Worm (Caenorhabditis elegans) whole organism, mixed stage, embryonic: Measurements from ENCODE around the gene lipl-6.

Experiments
- M03D4.4 ChIP-seq: sonication (generic microtip); optimal IDR thresholded peaks from 2 replicates; lab custom pipeline; 2017; ENCODE audit warnings: mild to moderate bottlenecking, missing genetic modification characterization, missing compliant biosample characterization
- bed-3 ChIP-seq: fragments of 200-800 bp; sonication (Bioruptor generic); optimal IDR thresholded peaks from 3 replicates; lab custom pipeline; 2018; ENCODE audit warnings: mild to moderate bottlenecking, missing genetic modification characterization, moderate library complexity, missing compliant biosample characterization
- blmp-1 ChIP-seq: fragments of 150-350 bp; optimal IDR thresholded peaks from 2 replicates; lab custom pipeline; 2014; ENCODE audit warnings: missing biosample characterization, missing genetic modification characterization
- ceh-39 ChIP-seq: fragments of 150-350 bp; optimal IDR thresholded peaks from 2 replicates; lab custom pipeline; 2014; ENCODE audit warnings: missing biosample characterization, missing genetic modification characterization
- ceh-43 ChIP-seq: fragments of 200-800 bp; sonication (Bioruptor generic); optimal IDR thresholded peaks from 2 replicates; lab custom pipeline; 2018; ENCODE audit warnings: mild to moderate bottlenecking, missing genetic modification characterization, moderate library complexity, missing compliant biosample characterization
- ceh-83 ChIP-seq: fragments of 200-800 bp; sonication (Bioruptor generic); optimal IDR thresholded peaks from 2 replicates; lab custom pipeline; 2018; ENCODE audit warnings: mild to moderate bottlenecking, missing genetic modification characterization, missing compliant biosample characterization
- ces-1 ChIP-seq: fragments of 150-350 bp; optimal IDR thresholded peaks from 2 replicates; lab custom pipeline; 2014; ENCODE audit warnings: missing biosample characterization, missing genetic modification reagents, missing genetic modification characterization
- cnd-1 ChIP-seq: fragments of 200-800 bp; sonication (Bioruptor generic); optimal IDR thresholded peaks from 2 replicates; lab custom pipeline; 2018; ENCODE audit warnings: mild to moderate bottlenecking, missing genetic modification characterization, missing compliant biosample characterization
- drap-1 ChIP-seq: fragments of 200-800 bp; sonication (Bioruptor generic); optimal IDR thresholded peaks from 3 replicates; lab custom pipeline; 2018; ENCODE audit warnings: mild to moderate bottlenecking, missing genetic modification characterization, missing compliant biosample characterization
- elt-1 ChIP-seq: sonication (generic microtip); optimal IDR thresholded peaks from 2 replicates; lab custom pipeline; 2017; ENCODE audit warnings: missing genetic modification characterization, mild to moderate bottlenecking, missing compliant biosample characterization, antibody characterized with exemption, moderate library complexity, borderline replicate concordance; ENCODE audit not compliant: insufficient read depth
- flh-1 ChIP-seq: fragments of 200-800 bp; sonication (Bioruptor generic); optimal IDR thresholded peaks from 2 replicates; lab custom pipeline; 2018; ENCODE audit warnings: mild to moderate bottlenecking, missing genetic modification characterization, moderate library complexity, missing compliant biosample characterization
- ham-2 ChIP-seq: fragments of 200-800 bp; sonication (Bioruptor generic); optimal IDR thresholded peaks from 2 replicates; lab custom pipeline; 2018; ENCODE audit warnings: mild to moderate bottlenecking, missing genetic modification characterization, missing compliant biosample characterization
- hlh-1 ChIP-seq: fragments of 150-350 bp; optimal IDR thresholded peaks from 2 replicates; lab custom pipeline; 2014; ENCODE audit warnings: missing biosample characterization, missing genetic modification reagents, missing genetic modification characterization
- lin-13 ChIP-seq: fragments of 150-350 bp; optimal IDR thresholded peaks from 2 replicates; lab custom pipeline; 2014; ENCODE audit warnings: missing biosample characterization, missing genetic modification characterization
- lin-32 ChIP-seq: fragments of 200-800 bp; sonication (Bioruptor generic); optimal IDR thresholded peaks from 2 replicates; lab custom pipeline; 2018; ENCODE audit warnings: mild to moderate bottlenecking, missing genetic modification characterization, missing compliant biosample characterization
- lsy-2 ChIP-seq: fragments of 150-350 bp; optimal IDR thresholded peaks from 2 replicates; lab custom pipeline; 2014; ENCODE audit warnings: missing biosample characterization, missing genetic modification characterization
- mep-1 ChIP-seq: fragments of 150-350 bp; optimal IDR thresholded peaks from 2 replicates; lab custom pipeline; 2017; ENCODE audit warnings: missing biosample characterization, missing genetic modification reagents, missing genetic modification characterization, inconsistent platforms
- mls-2 ChIP-seq: sonication (generic microtip); optimal IDR thresholded peaks from 2 replicates; lab custom pipeline; 2016; ENCODE audit warnings: mild to moderate bottlenecking, missing genetic modification characterization, moderate library complexity, missing compliant biosample characterization
- nhr-12 ChIP-seq: fragments of 150-350 bp; optimal IDR thresholded peaks from 2 replicates; lab custom pipeline; 2014; ENCODE audit warnings: missing biosample characterization, missing genetic modification characterization
- nhr-237 ChIP-seq: fragments of 150-350 bp; optimal IDR thresholded peaks from 2 replicates; lab custom pipeline; 2014; ENCODE audit warnings: missing biosample characterization, missing genetic modification characterization
- nhr-28 ChIP-seq: fragments of 150-350 bp; optimal IDR thresholded peaks from 2 replicates; lab custom pipeline; 2014; ENCODE audit warnings: missing biosample characterization, missing genetic modification characterization
- nhr-76 ChIP-seq: sonication (generic microtip); optimal IDR thresholded peaks from 2 replicates; lab custom pipeline; 2017; ENCODE audit warnings: missing biosample characterization, missing genetic modification characterization
- pha-4 ChIP-seq: fragments of 150-350 bp; optimal IDR thresholded peaks from 2 replicates; lab custom pipeline; 2018; ENCODE audit warnings: missing biosample characterization, missing genetic modification reagents, missing genetic modification characterization
- sem-2 ChIP-seq: fragments of 200-800 bp; sonication (Bioruptor generic); optimal IDR thresholded peaks from 2 replicates; lab custom pipeline; 2018; ENCODE audit warnings: mild to moderate bottlenecking, missing genetic modification characterization, missing compliant biosample characterization
- snpc-4 ChIP-seq: fragments of 150-350 bp; optimal IDR thresholded peaks from 2 replicates; lab custom pipeline; 2014; ENCODE audit warnings: missing biosample characterization, missing genetic modification characterization
- sptf-1 ChIP-seq: sonication (generic microtip); optimal IDR thresholded peaks from 2 replicates; lab custom pipeline; 2017; ENCODE audit warnings: mild to moderate bottlenecking, missing genetic modification characterization, moderate library complexity, missing compliant biosample characterization
- tbx-8 ChIP-seq: fragments of 200-800 bp; sonication (Bioruptor generic); optimal IDR thresholded peaks from 2 replicates; lab custom pipeline; 2018; ENCODE audit warnings: mild to moderate bottlenecking, missing genetic modification characterization, moderate library complexity, missing compliant biosample characterization
- unc-120 ChIP-seq: sonication (generic microtip); optimal IDR thresholded peaks from 2 replicates; lab custom pipeline; 2017; ENCODE audit warnings: missing genetic modification characterization, missing compliant biosample characterization; ENCODE audit not compliant: poor library complexity, severe bottlenecking
- unc-39 ChIP-seq: fragments of 150-350 bp; optimal IDR thresholded peaks from 2 replicates; lab custom pipeline; 2014; ENCODE audit warnings: missing biosample characterization, missing genetic modification characterization
- unc-62 ChIP-seq: fragments of 150-350 bp; optimal IDR thresholded peaks from 2 replicates; lab custom pipeline; 2014; ENCODE audit warnings: missing biosample characterization, missing genetic modification reagents, missing genetic modification characterization
- ztf-11 ChIP-seq: fragments of 150-350 bp; optimal IDR thresholded peaks from 2 replicates; lab custom pipeline; 2014; ENCODE audit warnings: missing biosample characterization, missing genetic modification characterization

Gene lipl-6

ce11 chrV:6935878-6936277 lies 1.8 kb upstream of the lipl-6 start, which contains the start of gene Y57E12B.10:
TSS of gene Y57E12B.10 (minus strand) at chrV:6935978.
- TF ChIP-seq nhr-237 (tag; lab: Kevin White, UChicago) = no peak
- TF ChIP-seq tbx-8 (GFP tag; lab: Kevin White, UChicago) = no peak
- TF ChIP-seq mep-1 (tag; lab: Kevin White, UChicago) = no peak
- no peak for TF ChIP-seq lsy-2 (tag; lab: Kevin White, UChicago)
- no peak for TF ChIP-seq ham-2
- TF ChIP-seq mls-2 (tag; lab: Kevin White, UChicago) = no peak
- TF ChIP-seq sem-2 = no peak
- no peak for TF ChIP-seq cnd-1
- no peak for TF ChIP-seq snpc-4 (tag; lab: Kevin White, UChicago)
- TF ChIP-seq pha-4 (tag; lab: Kevin White, UChicago) = no peak
- TF ChIP-seq bed-3 (GFP tag; lab: Kevin White, UChicago) = no peak
- no peak for TF ChIP-seq ztf-11 (tag; lab: Kevin White, UChicago)
- TF ChIP-seq unc-62 (GFP tag; lab: Kevin White, UChicago) = no peak
- no peak for TF ChIP-seq M03D4.4 (tag; lab: Kevin White, UChicago)
- no peak for TF ChIP-seq nhr-28 (tag; lab: Kevin White, UChicago)
- no peak for TF ChIP-seq nhr-76 (tag; lab: Kevin White, UChicago)

ce11 chrV:6930284-6930683 lies 3.8 kb downstream of the lipl-6 start:
- TF ChIP-seq lin-32 (no peak), hlh-1 (tag; lab: Kevin White, UChicago) (peak; percentile 85), M03D4.4 (tag; lab: Kevin White, UChicago) (peak; percentile 8), unc-120 (tag; lab: Kevin White, UChicago) (peak; percentile 81), unc-62 (GFP tag; lab: Kevin White, UChicago) (peak; percentile 59)
- TF ChIP-seq, all 35 proteins: peak for 4

- no peak for TF ChIP-seq nhr-28 (tag; lab: Kevin White, UChicago)
- no peak for TF ChIP-seq elt-1 (tag; lab: Kevin White, UChicago)
- TF ChIP-seq ceh-39 = no peak
- TF ChIP-seq drap-1 (GFP tag; lab: Kevin White, UChicago) = no peak
- no peak for TF ChIP-seq unc-62 (GFP tag; lab: Kevin White, UChicago)
- no peak for TF ChIP-seq M03D4.4 (tag; lab: Kevin White, UChicago)
- no peak for TF ChIP-seq sptf-1 (tag; lab: Kevin White, UChicago)
- no peak for TF ChIP-seq unc-39 (tag; lab: Kevin White, UChicago)
- TF ChIP-seq mep-1 (tag; lab: Kevin White, UChicago) = no peak
- TF ChIP-seq tbx-8 (GFP tag; lab: Kevin White, UChicago) = no peak
- no peak for TF ChIP-seq hlh-1 (tag; lab: Kevin White, UChicago)
- no peak for TF ChIP-seq lin-13 (tag; lab: Kevin White, UChicago)
- no peak for TF ChIP-seq nhr-76 (tag; lab: Kevin White, UChicago)
- no peak for TF ChIP-seq nhr-12 (tag; lab: Kevin White, UChicago)
These were observed 5.2 kb downstream of the lipl-6 start, which contains the start of gene unc-68 for ce11 chrV:6928938-6929337. TSS of gene unc-68 (minus strand) at chrV:6929038.

- TF ChIP-seq lin-13 (tag; lab: Kevin White, UChicago) (no peak), hlh-1 (tag; lab: Kevin White, UChicago) (no peak), nhr-12 (tag; lab: Kevin White, UChicago) (no peak), snpc-4 (tag; lab: Kevin White, UChicago) (no peak), elt-1 (tag; lab: Kevin White, UChicago) (no peak), sptf-1 (tag; lab: Kevin White, UChicago) (no peak), drap-1 (GFP tag; lab: Kevin White, UChicago) (no peak), ceh-83 (GFP tag; lab: Kevin White, UChicago) (no peak), pha-4 (tag; lab: Kevin White, UChicago) (no peak), sem-2 (no peak), bed-3 (GFP tag; lab: Kevin White, UChicago) (no peak), flh-1 (GFP tag; lab: Kevin White, UChicago) (no peak), ceh-43 (GFP tag; lab: Kevin White, UChicago) (no peak), mls-2 (tag; lab: Kevin White, UChicago) (no peak), unc-62 (GFP tag; lab: Kevin White, UChicago) (no peak), cnd-1 (no peak), mep-1 (tag; lab: Kevin White, UChicago) (no peak), ces-1 (GFP tag; lab: Kevin White, UChicago) (no peak), blmp-1 (tag; lab: Kevin White, UChicago) (no peak), nhr-76 (tag; lab: Kevin White, UChicago) (no peak)
These were observed 7.5 kb downstream of the lipl-6 start for ce11 chrV:6926633-6927032.
